Fruit fly (Drosophila melanogaster) whole organism, adult: ENCODE measurements around the gene CSN8.

Experiments used
- CG11617 ChIP-seq: fragments of 200-800 bp; sonication (Bioruptor generic); optimal IDR thresholded peaks from 2 replicates; lab custom pipeline; 2017; ENCODE audit warnings: mild to moderate bottlenecking, missing biosample characterization, missing genetic modification reagents, missing genetic modification characterization
- CG12768 ChIP-seq: fragments of 200-800 bp; sonication (Bioruptor generic); optimal IDR thresholded peaks from 2 replicates; lab custom pipeline; 2017; ENCODE audit warnings: missing biosample characterization, missing genetic modification characterization, mild to moderate bottlenecking, moderate library complexity, missing genetic modification reagents
- CG14711 ChIP-seq: fragments of 200-800 bp; sonication (Bioruptor generic); optimal IDR thresholded peaks from 2 replicates; lab custom pipeline; 2018; ENCODE audit warnings: missing biosample characterization, mild to moderate bottlenecking, missing genetic modification characterization, moderate library complexity
- CG1620 ChIP-seq: fragments of 200-800 bp; sonication (Bioruptor generic); optimal IDR thresholded peaks from 2 replicates; lab custom pipeline; 2016; ENCODE audit warnings: missing biosample characterization, missing genetic modification characterization
- CG33017 ChIP-seq: fragments of 200-800 bp; sonication (Bioruptor generic); optimal IDR thresholded peaks from 2 replicates; lab custom pipeline; 2018; ENCODE audit warnings: missing biosample characterization, mild to moderate bottlenecking, missing genetic modification characterization, moderate library complexity
- CG5204 ChIP-seq: fragments of 200-800 bp; sonication (Bioruptor generic); optimal IDR thresholded peaks from 2 replicates; lab custom pipeline; 2016; ENCODE audit warnings: missing biosample characterization, missing genetic modification characterization
- CG7045 ChIP-seq: fragments of 200-800 bp; sonication (Bioruptor generic); optimal IDR thresholded peaks from 2 replicates; lab custom pipeline; 2017; ENCODE audit warnings: missing biosample characterization, mild to moderate bottlenecking, missing genetic modification characterization
- CG7101 ChIP-seq: fragments of 200-800 bp; sonication (Bioruptor generic); optimal IDR thresholded peaks from 2 replicates; lab custom pipeline; 2018; ENCODE audit warnings: missing biosample characterization, mild to moderate bottlenecking, missing genetic modification characterization, moderate library complexity
- Clk ChIP-seq: fragments of 200-800 bp; sonication (Bioruptor generic); optimal IDR thresholded peaks from 2 replicates; lab custom pipeline; 2017; ENCODE audit warnings: missing biosample characterization, missing genetic modification characterization
- Crg-1 ChIP-seq: fragments of 200-800 bp; sonication (Bioruptor generic); optimal IDR thresholded peaks from 2 replicates; lab custom pipeline; 2016; ENCODE audit warnings: missing biosample characterization, missing genetic modification characterization
- Hr96 ChIP-seq: fragments of 200-800 bp; sonication (Bioruptor generic); optimal IDR thresholded peaks from 2 replicates; lab custom pipeline; 2016; ENCODE audit warnings: missing biosample characterization, missing genetic modification characterization
- Mnt ChIP-seq: fragments of 200-800 bp; sonication (Bioruptor generic); optimal IDR thresholded peaks from 2 replicates; lab custom pipeline; 2016; ENCODE audit warnings: missing biosample characterization, mild to moderate bottlenecking, missing genetic modification characterization
- bab1 ChIP-seq: fragments of 200-800 bp; sonication (Bioruptor generic); optimal IDR thresholded peaks from 3 replicates; lab custom pipeline; 2019; ENCODE audit warnings: missing biosample characterization, mild to moderate bottlenecking, missing genetic modification characterization, moderate library complexity
- cic ChIP-seq: fragments of 200-800 bp; sonication (Bioruptor generic); optimal IDR thresholded peaks from 2 replicates; lab custom pipeline; 2017; ENCODE audit warnings: missing biosample characterization, mild to moderate bottlenecking, missing genetic modification characterization, moderate library complexity
- cnc ChIP-seq, 2 experiments: fragments of >200 bp; optimal IDR thresholded peaks; 2 replicates each; lab custom pipeline; 2017
- kay ChIP-seq: fragments of 200-800 bp; sonication (Bioruptor generic); peaks from one replicate; lab custom pipeline; 2016; ENCODE audit warnings: missing biosample characterization, missing genetic modification characterization, borderline replicate concordance
- ovo ChIP-seq: fragments of 200-800 bp; sonication (Bioruptor generic); optimal IDR thresholded peaks from 2 replicates; lab custom pipeline; 2016; ENCODE audit warnings: missing biosample characterization, missing genetic modification characterization
- pad ChIP-seq: fragments of 200-800 bp; sonication (Bioruptor generic); optimal IDR thresholded peaks from 3 replicates; lab custom pipeline; 2017; ENCODE audit warnings: missing biosample characterization, missing genetic modification characterization, mild to moderate bottlenecking, moderate library complexity, missing genetic modification reagents
- tj ChIP-seq: fragments of 200-800 bp; sonication (Bioruptor generic); optimal IDR thresholded peaks from 3 replicates; lab custom pipeline; 2017; ENCODE audit warnings: missing biosample characterization, mild to moderate bottlenecking, missing genetic modification characterization, moderate library complexity
- toe ChIP-seq: fragments of 200-800 bp; sonication (Bioruptor generic); optimal IDR thresholded peaks from 2 replicates; lab custom pipeline; 2016; ENCODE audit warnings: missing biosample characterization, missing genetic modification characterization

CSN8 gene

DNA sequence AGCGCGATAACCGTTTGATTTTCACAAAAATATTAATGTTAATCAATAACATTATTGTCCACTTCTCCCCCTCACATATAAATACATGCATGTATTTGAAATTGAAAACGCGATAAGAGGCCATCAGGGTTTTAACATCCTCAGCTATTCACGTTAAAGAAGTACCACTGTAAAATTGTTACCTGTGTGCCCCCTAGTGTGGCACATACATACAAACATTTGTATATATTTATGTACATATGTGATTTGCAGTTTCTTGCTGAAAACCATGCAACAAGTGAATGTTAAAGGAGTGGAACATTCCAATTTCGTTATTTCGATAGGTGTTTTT, 1.7 kb upstream of the CSN8 start:
- peak; percentile 48 for TF ChIP-seq CG11617 (GFP tag; lab: Kevin White, UChicago)
- peak; percentile 6 for TF ChIP-seq pad (GFP tag; lab: Kevin White, UChicago)
- no peak for TF ChIP-seq CG33017

DNA sequence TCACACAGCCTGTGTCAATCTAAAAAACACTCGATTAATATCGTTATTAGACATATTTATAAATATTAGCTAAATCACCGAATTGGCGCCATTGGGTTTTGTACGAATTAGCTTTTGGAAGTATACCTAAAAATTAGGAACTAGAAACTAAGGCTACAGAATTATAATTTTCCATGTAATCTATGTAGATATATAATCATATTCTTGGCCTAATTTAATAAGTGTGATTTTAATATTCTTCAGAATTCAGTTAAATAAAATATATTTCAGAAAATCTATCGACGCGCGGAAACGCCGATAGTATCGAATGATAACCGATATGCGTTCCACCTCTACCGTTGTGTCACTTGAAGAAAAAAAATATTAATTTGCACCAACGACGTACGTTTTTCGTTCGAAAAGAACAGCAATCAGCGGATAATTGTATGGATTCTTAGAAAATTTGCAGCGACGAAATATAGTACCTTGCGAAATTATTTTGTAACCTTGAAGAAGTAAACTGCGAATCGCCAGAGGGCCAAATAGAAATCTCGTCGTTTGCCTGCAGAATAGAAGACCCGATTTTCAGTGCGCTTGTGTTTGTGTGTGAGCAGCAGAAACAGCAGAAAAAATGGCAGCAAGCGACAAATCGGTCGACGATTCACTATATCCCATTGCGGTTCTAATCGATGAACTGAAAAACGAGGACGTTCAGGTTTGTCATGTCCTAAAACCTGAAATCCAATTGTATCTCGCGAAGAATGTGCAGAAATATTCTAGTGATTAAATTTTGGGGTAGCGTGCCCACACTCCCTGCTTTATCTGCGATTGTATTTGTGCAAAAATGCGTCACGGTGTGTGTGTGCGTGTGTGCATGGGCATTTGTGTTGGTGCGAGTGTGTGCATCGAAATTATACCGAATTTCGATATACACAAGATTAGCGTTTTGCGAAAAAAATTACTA, 1.3 kb downstream of the CSN8 start, which contains the start of gene Pp2A-29B:
TSS of gene Pp2A-29B (plus strand) at position 338 of the 943 bp plus-strand sequence.
- TF ChIP-seq CG5204 (GFP tag; lab: Kevin White, UChicago) (no peak), CG7101 (tag; lab: Kevin White, UChicago) (peak; percentile 45), CG1620 (GFP tag; lab: Kevin White, UChicago) (peak; percentile 60), Mnt (GFP tag; lab: Kevin White, UChicago) (peak; percentile 45), bab1 (GFP tag; lab: Kevin White, UChicago) (no peak), tj (GFP tag; lab: Kevin White, UChicago) (peak; percentile 34), pad (GFP tag; lab: Kevin White, UChicago) (peak; percentile 27), toe (GFP tag; lab: Kevin White, UChicago) (peak; percentile 86), Crg-1 (GFP tag; lab: Kevin White, UChicago) (peak; percentile 72), Hr96 (GFP tag; lab: Kevin White, UChicago) (peak; percentile 45), CG14711 (tag; lab: Kevin White, UChicago) (peak; percentile 10), CG7045 (no peak), CG12768 (GFP tag; lab: Kevin White, UChicago) (no peak), cic (GFP tag; lab: Kevin White, UChicago) (peak; percentile 70), kay (GFP tag; lab: Kevin White, UChicago) (peak; percentile 66), cnc (optimal IDR thresholded peaks at IDR 0.05; lab: Kevin White, UChicago) (no peak), ovo (GFP tag; lab: Kevin White, UChicago) (peak; percentile 58), Clk (GFP tag; lab: Kevin White, UChicago) (no peak), CG11617 (GFP tag; lab: Kevin White, UChicago) (peak; percentile 37), CG33017 (peak; percentile 25)

DNA sequence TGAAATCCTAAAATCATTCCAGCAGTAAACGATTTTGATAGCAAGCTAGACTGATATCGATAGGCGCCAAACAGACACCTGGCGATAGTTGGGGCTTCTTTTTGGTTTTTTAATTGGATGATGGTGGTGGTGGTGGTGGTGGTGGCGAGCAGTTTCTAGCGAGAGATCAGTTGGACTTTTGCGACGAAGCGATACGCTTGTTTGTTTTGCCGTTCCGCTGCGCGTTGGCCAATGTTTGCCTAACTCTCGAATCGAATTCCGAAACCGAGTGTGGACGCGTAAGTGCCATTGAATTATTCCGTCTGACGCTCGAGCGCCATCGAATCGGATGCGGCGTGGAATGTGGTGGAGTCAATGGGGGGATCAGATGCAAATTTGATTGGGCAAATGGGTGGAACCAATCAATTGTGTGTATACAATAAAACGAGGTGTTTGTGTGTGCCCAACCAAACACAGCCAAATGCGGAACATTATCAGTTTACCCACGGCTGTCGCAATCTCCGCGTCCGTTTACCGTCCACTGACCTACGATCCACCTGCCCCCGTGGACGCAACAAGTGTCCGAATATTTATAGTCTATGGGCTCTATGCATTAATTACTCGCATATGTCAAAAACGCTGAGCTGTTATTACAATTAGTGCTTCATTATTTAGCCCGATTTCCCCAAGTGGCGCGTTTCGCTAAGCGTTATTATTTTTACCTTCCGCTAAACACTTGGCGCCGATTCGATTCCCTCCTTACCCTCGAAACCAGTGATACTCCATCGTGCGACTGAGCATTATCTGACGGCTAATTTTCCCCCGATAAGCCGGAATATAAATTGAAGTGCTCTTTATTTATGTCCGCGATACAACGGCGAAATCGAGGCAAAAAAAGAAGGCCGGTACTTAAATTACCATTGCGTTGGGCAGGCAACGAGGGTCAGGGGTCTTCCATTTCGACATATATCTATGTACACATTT, 6.0 kb downstream of the CSN8 start, which contains the start of gene CG17292:
TSS of gene CG17292 (plus strand) at position 91 of the 963 bp plus-strand sequence.
- TF ChIP-seq ovo (GFP tag; lab: Kevin White, UChicago) (peak; percentile 58), CG11617 (GFP tag; lab: Kevin White, UChicago) (peak; percentile 70), CG7045 (no peak), pad (GFP tag; lab: Kevin White, UChicago) (peak; percentile 52), toe (GFP tag; lab: Kevin White, UChicago) (peak; percentile 62), bab1 (GFP tag; lab: Kevin White, UChicago) (peak; percentile 88), Clk (GFP tag; lab: Kevin White, UChicago) (peak; percentile 42), tj (GFP tag; lab: Kevin White, UChicago) (peak; percentile 72), kay (GFP tag; lab: Kevin White, UChicago) (no peak), Mnt (GFP tag; lab: Kevin White, UChicago) (peak; percentile 81), CG12768 (GFP tag; lab: Kevin White, UChicago) (peak; percentile 79), CG5204 (GFP tag; lab: Kevin White, UChicago) (no peak), CG1620 (GFP tag; lab: Kevin White, UChicago) (peak; percentile 49), CG7101 (tag; lab: Kevin White, UChicago) (peak; percentile 65), cic (GFP tag; lab: Kevin White, UChicago) (peak; percentile 90), CG33017 (peak; percentile 62), cnc (optimal IDR thresholded peaks at IDR 0.05; lab: Kevin White, UChicago) (no peak), Hr96 (GFP tag; lab: Kevin White, UChicago) (no peak), CG14711 (tag; lab: Kevin White, UChicago) (peak; percentile 17), Crg-1 (GFP tag; lab: Kevin White, UChicago) (peak; percentile 37)

DNA sequence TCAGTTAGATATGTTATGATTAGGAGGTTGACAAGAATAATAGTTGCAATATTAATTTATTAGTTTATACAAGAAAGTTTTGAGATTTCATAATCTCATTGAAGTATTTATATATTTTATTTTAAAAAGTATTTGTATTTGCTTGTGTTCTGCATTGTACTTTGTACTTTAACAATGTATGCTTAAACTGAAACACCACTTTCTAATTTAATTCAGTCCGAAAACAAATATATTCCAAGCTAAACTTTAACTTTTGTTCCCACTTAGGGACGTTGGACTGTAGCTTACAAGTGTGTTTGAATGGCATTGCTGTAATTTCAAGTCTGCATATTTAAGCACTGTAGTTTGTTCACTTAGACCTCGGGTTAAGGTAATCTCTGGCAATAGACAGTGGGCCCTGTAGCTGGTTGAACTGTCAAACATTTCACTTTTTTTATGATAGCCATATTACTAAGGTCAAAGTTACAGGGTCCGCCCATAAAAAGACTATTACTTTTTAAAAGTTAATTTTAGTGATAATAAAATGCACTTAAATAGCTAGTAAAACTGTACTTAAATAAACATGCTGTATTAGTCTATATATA, 6.8 kb downstream of the CSN8 start:
- no peak for TF ChIP-seq ovo (GFP tag; lab: Kevin White, UChicago)
- TF ChIP-seq toe (GFP tag; lab: Kevin White, UChicago) = peak; percentile 22
- TF ChIP-seq Crg-1 (GFP tag; lab: Kevin White, UChicago) = no peak
- peak; percentile 64 for TF ChIP-seq CG12768 (GFP tag; lab: Kevin White, UChicago)
- no peak for TF ChIP-seq cic (GFP tag; lab: Kevin White, UChicago)
- TF ChIP-seq CG7045 = no peak
- no peak for TF ChIP-seq kay (GFP tag; lab: Kevin White, UChicago)
- TF ChIP-seq cnc (optimal IDR thresholded peaks at IDR 0.05; lab: Kevin White, UChicago) = no peak
- no peak for TF ChIP-seq Hr96 (GFP tag; lab: Kevin White, UChicago)
- TF ChIP-seq CG33017 = no peak
- no peak for TF ChIP-seq Clk (GFP tag; lab: Kevin White, UChicago)
- TF ChIP-seq pad (GFP tag; lab: Kevin White, UChicago) = no peak
- TF ChIP-seq CG1620 (GFP tag; lab: Kevin White, UChicago) = no peak
- no peak for TF ChIP-seq CG11617 (GFP tag; lab: Kevin White, UChicago)
- TF ChIP-seq CG7101 (tag; lab: Kevin White, UChicago) = peak; percentile 17
- TF ChIP-seq bab1 (GFP tag; lab: Kevin White, UChicago) = peak; percentile 9
- no peak for TF ChIP-seq tj (GFP tag; lab: Kevin White, UChicago)
- TF ChIP-seq CG5204 (GFP tag; lab: Kevin White, UChicago) = no peak
- peak; percentile 29 for TF ChIP-seq CG14711 (tag; lab: Kevin White, UChicago)
- TF ChIP-seq Mnt (GFP tag; lab: Kevin White, UChicago) = no peak
